Worm (Caenorhabditis elegans) whole organism, L3 larva: ENCODE results near the gene T05A7.11.

Source experiments
- ama-1 ChIP-seq: fragments of 150-350 bp; optimal IDR thresholded peaks from 2 replicates; lab custom pipeline; 2018
- ceh-82 ChIP-seq: fragments of 150-350 bp; optimal IDR thresholded peaks from 2 replicates; lab custom pipeline; 2014; ENCODE audit warnings: missing biosample characterization, missing genetic modification characterization
- egl-27 ChIP-seq: sonication (generic microtip); optimal IDR thresholded peaks from 4 replicates; lab custom pipeline; 2017; ENCODE audit warnings: missing biosample characterization, missing genetic modification reagents, missing genetic modification characterization
- lin-15B ChIP-seq: fragments of 150-350 bp; optimal IDR thresholded peaks from 2 replicates; lab custom pipeline; 2014; ENCODE audit warnings: missing biosample characterization, missing genetic modification characterization
- lin-39 ChIP-seq: fragments of 150-350 bp; optimal IDR thresholded peaks from 2 replicates; lab custom pipeline; 2018; ENCODE audit warnings: missing biosample characterization, missing genetic modification reagents, missing genetic modification characterization
- nfya-1 ChIP-seq: sonication (generic microtip); optimal IDR thresholded peaks from 2 replicates; lab custom pipeline; 2017; ENCODE audit warnings: missing genetic modification characterization, mild to moderate bottlenecking, missing compliant biosample characterization, antibody characterized with exemption, moderate library complexity; ENCODE audit not compliant: insufficient read depth
- nhr-25 ChIP-seq: sonication (generic microtip); optimal IDR thresholded peaks from 2 replicates; lab custom pipeline; 2017; ENCODE audit warnings: missing biosample characterization, missing genetic modification characterization
- nhr-28 ChIP-seq: fragments of 150-350 bp; optimal IDR thresholded peaks from 2 replicates; lab custom pipeline; 2014; ENCODE audit warnings: missing biosample characterization, missing genetic modification characterization
- pqm-1 ChIP-seq: fragments of 150-350 bp; optimal IDR thresholded peaks from 2 replicates; lab custom pipeline; 2017; ENCODE audit warnings: missing biosample characterization, missing genetic modification characterization, inconsistent platforms
- ztf-11 ChIP-seq: fragments of 150-350 bp; optimal IDR thresholded peaks from 2 replicates; lab custom pipeline; 2014; ENCODE audit warnings: missing biosample characterization, missing genetic modification characterization

ce11 chrII:4655834-4656233 is 9.4 kb downstream of the T05A7.11 start, which contains the start of gene fut-6:
- TF ChIP-seq lin-39 (tag; lab: Kevin White, UChicago) (no peak), pqm-1 (no peak), ztf-11 (tag; lab: Kevin White, UChicago) (no peak), ceh-82 (no peak), ama-1 (lab: Kevin White, UChicago) (no peak), nhr-25 (tag; lab: Kevin White, UChicago) (no peak), nfya-1 (no peak), lin-15B (tag; lab: Kevin White, UChicago) (no peak), egl-27 (no peak), nhr-28 (tag; lab: Kevin White, UChicago) (no peak)
